ENCODE assay signal across 4 worm cellular contexts in genomic region chrX:12899140-12899888, ce11.
TF ChIP-seq lines count a peak whose summit lies in the region.

No protein-coding gene starts in this region.

TF ChIP-seq in whole organism, L1 larva, 84 proteins besides CTCF, POLR2A, EP300 and RAD21 (continues in another document):
- TF ChIP-seq fkh-8 (tag; optimal IDR thresholded peaks at IDR 0.05; lab: Kevin White, UChicago) = peak; percentile 51
- TF ChIP-seq lin-13 (GFP tag; optimal IDR thresholded peaks at IDR 0.05; lab: Kevin White, UChicago) = no peak
- no peak for TF ChIP-seq nhr-77 (tag; optimal IDR thresholded peaks at IDR 0.05; lab: Kevin White, UChicago)
- peak; percentile 66 for TF ChIP-seq snu-23 (GFP tag; optimal IDR thresholded peaks at IDR 0.05; lab: Kevin White, UChicago)
- peak; percentile 53 for TF ChIP-seq tbx-2 (tag; optimal IDR thresholded peaks at IDR 0.05; lab: Kevin White, UChicago)
- TF ChIP-seq mdl-1 (tag; optimal IDR thresholded peaks at IDR 0.05; lab: Kevin White, UChicago) = peak in 1 of 2 experiments; percentile 13
- peak; percentile 1 for TF ChIP-seq ceh-8 (GFP tag; optimal IDR thresholded peaks at IDR 0.05; lab: Kevin White, UChicago)
- no peak for TF ChIP-seq efl-3 (GFP tag; optimal IDR thresholded peaks at IDR 0.05; lab: Kevin White, UChicago)
- TF ChIP-seq elt-3 (tag; optimal IDR thresholded peaks at IDR 0.05; lab: Kevin White, UChicago) = peak in 2 of 6 experiments; percentile 39 to 47
- peak; percentile 5 for TF ChIP-seq lir-3 (tag; optimal IDR thresholded peaks at IDR 0.05; lab: Kevin White, UChicago; ENCODE audit: poor library complexity)
- TF ChIP-seq rnt-1 (tag; optimal IDR thresholded peaks at IDR 0.05; lab: Kevin White, UChicago) = peak; percentile 5
- TF ChIP-seq nhr-85 (tag; lab: Kevin White, UChicago) = peak; percentile 75
- no peak for TF ChIP-seq pax-3 (tag; optimal IDR thresholded peaks at IDR 0.05; lab: Kevin White, UChicago)
- no peak for TF ChIP-seq efl-1 (optimal IDR thresholded peaks at IDR 0.05; lab: Kevin White, UChicago)
- TF ChIP-seq efl-1 (GFP tag; optimal IDR thresholded peaks at IDR 0.05 in 1 of 2; lab: Kevin White, UChicago) = peak in 1 of 2 experiments; percentile 43
- TF ChIP-seq lin-14 (GFP tag; optimal IDR thresholded peaks at IDR 0.05; lab: Kevin White, UChicago) = peak; percentile 70
- TF ChIP-seq egl-27 (tag; optimal IDR thresholded peaks at IDR 0.05; lab: Kevin White, UChicago) = no peak
- peak; percentile 36 for TF ChIP-seq swsn-7 (tag; optimal IDR thresholded peaks at IDR 0.05; lab: Kevin White, UChicago)
- TF ChIP-seq nhr-19 (GFP tag; conservative IDR thresholded peaks at IDR 0.05; lab: Robert Waterston, UW) = peak; percentile 89
- peak; percentile 54 for TF ChIP-seq blmp-1 (tag; optimal IDR thresholded peaks at IDR 0.05; lab: Kevin White, UChicago)
- TF ChIP-seq nhr-47 (tag; optimal IDR thresholded peaks at IDR 0.05; lab: Kevin White, UChicago) = peak; percentile 60
- peak; percentile 55 for TF ChIP-seq nhr-20 (tag; optimal IDR thresholded peaks at IDR 0.05; lab: Kevin White, UChicago)
- peak in 1 of 3 experiments; percentile 44 for TF ChIP-seq ceh-82 (tag; optimal IDR thresholded peaks at IDR 0.05; lab: Kevin White, UChicago)

TF ChIP-seq in whole organism, L2 larva, 48 proteins besides CTCF, POLR2A, EP300 and RAD21:
- TF ChIP-seq mab-5 (tag; optimal IDR thresholded peaks at IDR 0.05; lab: Kevin White, UChicago) (no peak), unc-62 (GFP tag; optimal IDR thresholded peaks at IDR 0.05; lab: Kevin White, UChicago) (no peak), C34F6.9 (tag; optimal IDR thresholded peaks at IDR 0.05; lab: Kevin White, UChicago) (peak; percentile 42), egl-27 (tag; optimal IDR thresholded peaks at IDR 0.05; lab: Kevin White, UChicago) (no peak), fos-1 (tag; optimal IDR thresholded peaks at IDR 0.05; lab: Kevin White, UChicago) (no peak), unc-55 (GFP tag; optimal IDR thresholded peaks at IDR 0.05; lab: Kevin White, UChicago) (peak; percentile 76), crh-2 (tag; optimal IDR thresholded peaks at IDR 0.05; lab: Kevin White, UChicago) (no peak), mdl-1 (tag; optimal IDR thresholded peaks at IDR 0.05; lab: Kevin White, UChicago) (no peak), nhr-25 (tag; optimal IDR thresholded peaks at IDR 0.05; lab: Kevin White, UChicago) (peak; percentile 0), alr-1 (tag; optimal IDR thresholded peaks at IDR 0.05; lab: Kevin White, UChicago) (no peak), F13H6.1 (tag; optimal IDR thresholded peaks at IDR 0.05; lab: Kevin White, UChicago) (peak; percentile 12), sma-9 (GFP tag; optimal IDR thresholded peaks at IDR 0.05; lab: Kevin White, UChicago) (peak; percentile 47), sma-9 (tag; optimal IDR thresholded peaks at IDR 0.05; lab: Kevin White, UChicago) (no peak), lsy-2 (tag; optimal IDR thresholded peaks at IDR 0.05; lab: Kevin White, UChicago) (peak in 1 of 2 experiments; percentile 30), nhr-21 (tag; optimal IDR thresholded peaks at IDR 0.05; lab: Kevin White, UChicago) (peak; percentile 32), ceh-82 (tag; optimal IDR thresholded peaks at IDR 0.05; lab: Kevin White, UChicago) (no peak), nhr-129 (tag; optimal IDR thresholded peaks at IDR 0.05; lab: Kevin White, UChicago) (peak; percentile 68)

TF ChIP-seq in whole organism, L3 larva, 47 proteins besides CTCF, POLR2A, EP300 and RAD21:
- TF ChIP-seq ztf-11 (tag; optimal IDR thresholded peaks at IDR 0.05; lab: Kevin White, UChicago) (no peak), unc-62 (GFP tag; optimal IDR thresholded peaks at IDR 0.05; lab: Kevin White, UChicago) (no peak), nhr-23 (tag; optimal IDR thresholded peaks at IDR 0.05; lab: Kevin White, UChicago) (peak; percentile 15), pha-4 (tag; optimal IDR thresholded peaks at IDR 0.05; lab: Kevin White, UChicago) (no peak), tbx-2 (tag; optimal IDR thresholded peaks at IDR 0.05; lab: Kevin White, UChicago) (no peak), lin-39 (tag; optimal IDR thresholded peaks at IDR 0.05; lab: Kevin White, UChicago) (peak; percentile 19), ama-1 (optimal IDR thresholded peaks at IDR 0.05; lab: Kevin White, UChicago) (no peak), eor-1 (tag; optimal IDR thresholded peaks at IDR 0.05; lab: Kevin White, UChicago) (no peak), pqm-1 (tag; optimal IDR thresholded peaks at IDR 0.05; lab: Kevin White, UChicago) (no peak), lin-15B (tag; optimal IDR thresholded peaks at IDR 0.05; lab: Kevin White, UChicago) (no peak), nhr-11 (tag; optimal IDR thresholded peaks at IDR 0.05; lab: Kevin White, UChicago) (no peak), mdl-1 (tag; optimal IDR thresholded peaks at IDR 0.05; lab: Kevin White, UChicago) (no peak), nhr-43 (tag; optimal IDR thresholded peaks at IDR 0.05; lab: Kevin White, UChicago; ENCODE audit: poor library complexity, severe bottlenecking) (peak; percentile 58), jun-1 (tag; optimal IDR thresholded peaks at IDR 0.05; lab: Kevin White, UChicago) (no peak), nfya-1 (tag; optimal IDR thresholded peaks at IDR 0.05; lab: Kevin White, UChicago; ENCODE audit: insufficient read depth) (peak; percentile 18)

TF ChIP-seq in whole organism, L4 larva, 104 proteins besides CTCF, POLR2A, EP300 and RAD21:
- TF ChIP-seq mep-1 (tag; optimal IDR thresholded peaks at IDR 0.05; lab: Kevin White, UChicago) (peak; percentile 16), fkh-10 (GFP tag; optimal IDR thresholded peaks at IDR 0.05; lab: Kevin White, UChicago) (no peak), nhr-28 (tag; optimal IDR thresholded peaks at IDR 0.05; lab: Kevin White, UChicago) (peak; percentile 93), lsy-2 (tag; optimal IDR thresholded peaks at IDR 0.05; lab: Kevin White, UChicago) (peak in 1 of 2 experiments; percentile 8), daf-8 (GFP tag; IDR thresholded peaks at IDR 0.05; lab: Robert Waterston, UW) (no peak), jun-1 (tag; optimal IDR thresholded peaks at IDR 0.05; lab: Kevin White, UChicago) (no peak), php-3 (GFP tag; IDR thresholded peaks at IDR 0.05; lab: Robert Waterston, UW) (no peak), aha-1 (tag; lab: Kevin White, UChicago) (peak; percentile 52), F49E8.2 (tag; optimal IDR thresholded peaks at IDR 0.05; lab: Kevin White, UChicago; ENCODE audit: borderline replicate concordance) (no peak), Y5F2A.4 (GFP tag; optimal IDR thresholded peaks at IDR 0.05; lab: Kevin White, UChicago) (no peak), T26A8.4 (GFP tag; IDR thresholded peaks at IDR 0.05; lab: Robert Waterston, UW) (no peak)

Comparison
In these comparisons a context has a peak if more than half of its experiments do, and no peak if none do; other contexts are left out.
1. Of the 29 proteins assayed by ChIP-seq in both whole organism, L4 larva and whole organism, L1 larva: peak only in whole organism, L4 larva: aha-1, mep-1 and nhr-28; only in whole organism, L1 larva: lir-3; in both: none; in neither: 22; mixed calls (peak in some experiments, not most) for 3.